Worm (Caenorhabditis elegans) whole organism, L4 larva: ENCODE measurements around the gene C44B11.1.

ENCODE experiments used
- D1046.2 ChIP-seq: fragments of 200-800 bp; sonication (Bioruptor generic); IDR thresholded peaks from 2 replicates; pipeline ENCODE4 v1.3.6; 2022; ENCODE audit warnings: missing genetic modification characterization, missing compliant biosample characterization
- F10B5.3 ChIP-seq: sonication (generic microtip); optimal IDR thresholded peaks from 2 replicates; lab custom pipeline; 2016; ENCODE audit warnings: mild to moderate bottlenecking, missing genetic modification characterization, missing compliant biosample characterization
- F37D6.2 ChIP-seq: sonication (generic microtip); optimal IDR thresholded peaks from 2 replicates; lab custom pipeline; 2016; ENCODE audit warnings: mild to moderate bottlenecking, missing genetic modification characterization, missing compliant biosample characterization
- T26A8.4 ChIP-seq: fragments of 200-800 bp; sonication (Bioruptor generic); IDR thresholded peaks from 2 replicates; pipeline ENCODE4 v1.3.6; 2022; ENCODE audit warnings: missing genetic modification characterization, missing compliant biosample characterization
- Y48G9A.11 ChIP-seq: fragments of 200-800 bp; sonication (Bioruptor generic); IDR thresholded peaks from 2 replicates; pipeline ENCODE4 v1.3.6; 2022; ENCODE audit warnings: missing genetic modification reagents, missing genetic modification characterization, missing compliant biosample characterization
- Y75B8A.6 ChIP-seq: fragments of 200-800 bp; sonication (Bioruptor generic); IDR thresholded peaks from 2 replicates; pipeline ENCODE4 v1.3.6; 2022; ENCODE audit warnings: missing genetic modification reagents, missing genetic modification characterization, missing compliant biosample characterization
- aly-2 ChIP-seq: sonication (generic microtip); optimal IDR thresholded peaks from 2 replicates; lab custom pipeline; 2018; ENCODE audit warnings: missing biosample characterization, missing genetic modification characterization
- ceh-28 ChIP-seq: fragments of 150-350 bp; optimal IDR thresholded peaks from 2 replicates; lab custom pipeline; 2014; ENCODE audit warnings: missing biosample characterization, missing genetic modification reagents, missing genetic modification characterization
- ceh-32 ChIP-seq: sonication (generic microtip); optimal IDR thresholded peaks from 2 replicates; lab custom pipeline; 2016; ENCODE audit warnings: mild to moderate bottlenecking, missing genetic modification characterization, missing compliant biosample characterization; ENCODE audit not compliant: poor library complexity
- dmd-6 ChIP-seq: fragments of 200-800 bp; sonication (Bioruptor generic); IDR thresholded peaks from 2 replicates; pipeline ENCODE4 v1.3.6; 2022; ENCODE audit warnings: missing genetic modification reagents, missing genetic modification characterization, missing compliant biosample characterization
- dmd-8 ChIP-seq: fragments of 200-800 bp; sonication (Bioruptor generic); IDR thresholded peaks from 2 replicates; pipeline ENCODE4 v1.3.6; 2022; ENCODE audit warnings: missing genetic modification characterization, missing compliant biosample characterization
- dpl-1 ChIP-seq: fragments of 150-350 bp; optimal IDR thresholded peaks from 2 replicates; lab custom pipeline; 2014; ENCODE audit warnings: missing biosample characterization, missing genetic modification reagents, missing genetic modification characterization
- egl-43 ChIP-seq: fragments of 200-800 bp; sonication (Bioruptor generic); IDR thresholded peaks from 2 replicates; pipeline ENCODE4 v1.3.6; 2022; ENCODE audit warnings: missing genetic modification reagents, missing genetic modification characterization, missing compliant biosample characterization
- fos-1 ChIP-seq: fragments of 150-350 bp; optimal IDR thresholded peaks from 2 replicates; lab custom pipeline; 2014; ENCODE audit warnings: missing biosample characterization, missing genetic modification characterization
- hif-1 ChIP-seq, 2 experiments: sonication (generic microtip); optimal IDR thresholded peaks; 2 replicates each; lab custom pipeline; 2016 to 2017; ENCODE audit warnings: missing compliant biosample characterization in 2 of 2, missing genetic modification characterization in 2 of 2, missing genetic modification reagents in 2 of 2, missing genotype in 2 of 2, mild to moderate bottlenecking in 1 of 2
- hlh-11 ChIP-seq: fragments of 200-800 bp; sonication (Bioruptor generic); optimal IDR thresholded peaks from 2 replicates; lab custom pipeline; 2018; ENCODE audit warnings: mild to moderate bottlenecking, missing genetic modification characterization, missing compliant biosample characterization
- hmg-1.1 ChIP-seq: fragments of 200-800 bp; sonication (Bioruptor generic); IDR thresholded peaks from 2 replicates; pipeline ENCODE4 v1.3.6; 2022; ENCODE audit warnings: missing genetic modification reagents, missing genetic modification characterization, missing compliant biosample characterization
- jun-1 ChIP-seq: fragments of 150-350 bp; optimal IDR thresholded peaks from 2 replicates; lab custom pipeline; 2014; ENCODE audit warnings: missing biosample characterization, missing genetic modification reagents, missing genetic modification characterization
- lin-13 ChIP-seq: fragments of 150-350 bp; optimal IDR thresholded peaks from 2 replicates; lab custom pipeline; 2014; ENCODE audit warnings: missing biosample characterization, missing genetic modification reagents, missing genetic modification characterization
- lin-15B ChIP-seq: fragments of 150-350 bp; sonication (generic microtip); optimal IDR thresholded peaks from 3 replicates; lab custom pipeline; 2014; ENCODE audit warnings: missing biosample characterization, missing genetic modification characterization
- lin-38 ChIP-seq: fragments of 200-800 bp; sonication (Bioruptor generic); IDR thresholded peaks from 2 replicates; pipeline ENCODE4 v1.3.6; 2022; ENCODE audit warnings: missing genetic modification reagents, missing genetic modification characterization, missing compliant biosample characterization
- lir-3 ChIP-seq: sonication (generic microtip); optimal IDR thresholded peaks from 2 replicates; lab custom pipeline; 2016; ENCODE audit warnings: mild to moderate bottlenecking, missing genetic modification characterization, missing compliant biosample characterization
- madf-9 ChIP-seq: fragments of 200-800 bp; sonication (Bioruptor generic); conservative IDR thresholded peaks from 2 replicates; pipeline ENCODE4 v1.3.6; 2022; ENCODE audit warnings: missing genetic modification reagents, missing genetic modification characterization, missing compliant biosample characterization
- mes-2 ChIP-seq: sonication (generic microtip); optimal IDR thresholded peaks from 2 replicates; lab custom pipeline; 2016; ENCODE audit warnings: missing genotype, mild to moderate bottlenecking, missing genetic modification characterization, missing compliant biosample characterization; ENCODE audit not compliant: poor library complexity, severe bottlenecking
- mxl-2 ChIP-seq: fragments of 200-800 bp; sonication (Bioruptor generic); conservative IDR thresholded peaks from 2 replicates; pipeline ENCODE4 v1.3.6; 2022; ENCODE audit warnings: missing genetic modification reagents, missing genetic modification characterization, missing compliant biosample characterization
- mxl-3 ChIP-seq: fragments of 200-800 bp; sonication (Bioruptor generic); optimal IDR thresholded peaks from 2 replicates; lab custom pipeline; 2018; ENCODE audit warnings: mild to moderate bottlenecking, missing genetic modification characterization, missing compliant biosample characterization
- nhr-10 ChIP-seq: fragments of 150-350 bp; optimal IDR thresholded peaks from 2 replicates; lab custom pipeline; 2014; ENCODE audit warnings: missing biosample characterization, missing genetic modification characterization
- nhr-28 ChIP-seq: fragments of 150-350 bp; optimal IDR thresholded peaks from 2 replicates; lab custom pipeline; 2014; ENCODE audit warnings: missing biosample characterization, missing genetic modification characterization
- nhr-42 ChIP-seq: fragments of 200-800 bp; sonication (Bioruptor generic); IDR thresholded peaks from 2 replicates; pipeline ENCODE4 v1.3.6; 2022; ENCODE audit warnings: missing genetic modification characterization, missing compliant biosample characterization
- nhr-6 ChIP-seq: fragments of 150-350 bp; optimal IDR thresholded peaks from 2 replicates; lab custom pipeline; 2014; ENCODE audit warnings: missing biosample characterization, missing genetic modification characterization
- pha-4 ChIP-seq, 2 experiments: fragments of 150-350 bp in 1 of 2; fragments of 200-800 bp in 1 of 2; sonication (Bioruptor generic) in 1 of 2; IDR thresholded peaks in 1 of 2; optimal IDR thresholded peaks in 1 of 2; 2 replicates each; pipeline versions ENCODE4 v1.3.6 to Lab custom; 2014 to 2022; ENCODE audit warnings: missing genetic modification characterization in 2 of 2, missing genetic modification reagents in 2 of 2, missing biosample characterization in 1 of 2, missing compliant biosample characterization in 1 of 2
- php-3 ChIP-seq: fragments of 200-800 bp; sonication (Bioruptor generic); IDR thresholded peaks from 2 replicates; pipeline ENCODE4 v1.3.6; 2022; ENCODE audit warnings: missing genetic modification reagents, missing genetic modification characterization, missing compliant biosample characterization
- rbr-2 ChIP-seq: sonication (generic microtip); optimal IDR thresholded peaks from 2 replicates; lab custom pipeline; 2016; ENCODE audit warnings: missing genotype, missing genetic modification characterization, missing compliant biosample characterization
- sdz-12 ChIP-seq: fragments of 200-800 bp; sonication (Bioruptor generic); optimal IDR thresholded peaks from 2 replicates; lab custom pipeline; 2018; ENCODE audit warnings: mild to moderate bottlenecking, missing genetic modification characterization, missing compliant biosample characterization
- set-16 ChIP-seq: fragments of 200-800 bp; sonication (Bioruptor generic); IDR thresholded peaks from 2 replicates; pipeline ENCODE4 v1.3.6; 2022; ENCODE audit warnings: missing genetic modification reagents, missing genetic modification characterization, missing compliant biosample characterization
- skn-1 ChIP-seq: fragments of 150-350 bp; optimal IDR thresholded peaks from 2 replicates; lab custom pipeline; 2014; ENCODE audit warnings: missing biosample characterization, missing genetic modification characterization
- snpc-1.2 ChIP-seq: fragments of 200-800 bp; sonication (Bioruptor generic); IDR thresholded peaks from 2 replicates; pipeline ENCODE4 v1.3.6; 2022; ENCODE audit warnings: missing genetic modification reagents, missing genetic modification characterization, missing compliant biosample characterization
- tag-97 ChIP-seq: fragments of 200-800 bp; sonication (Bioruptor generic); IDR thresholded peaks from 2 replicates; pipeline ENCODE4 v1.3.6; 2022; ENCODE audit warnings: missing genetic modification characterization, missing compliant biosample characterization
- tra-1 ChIP-seq: fragments of 200-800 bp; sonication (Bioruptor generic); IDR thresholded peaks from 2 replicates; pipeline ENCODE4 v1.3.6; 2022; ENCODE audit warnings: missing genetic modification reagents, missing genetic modification characterization, missing compliant biosample characterization
- unc-39 ChIP-seq: sonication (generic microtip); optimal IDR thresholded peaks from 2 replicates; lab custom pipeline; 2017; ENCODE audit warnings: missing biosample characterization, missing genetic modification characterization

Gene C44B11.1

DNA sequence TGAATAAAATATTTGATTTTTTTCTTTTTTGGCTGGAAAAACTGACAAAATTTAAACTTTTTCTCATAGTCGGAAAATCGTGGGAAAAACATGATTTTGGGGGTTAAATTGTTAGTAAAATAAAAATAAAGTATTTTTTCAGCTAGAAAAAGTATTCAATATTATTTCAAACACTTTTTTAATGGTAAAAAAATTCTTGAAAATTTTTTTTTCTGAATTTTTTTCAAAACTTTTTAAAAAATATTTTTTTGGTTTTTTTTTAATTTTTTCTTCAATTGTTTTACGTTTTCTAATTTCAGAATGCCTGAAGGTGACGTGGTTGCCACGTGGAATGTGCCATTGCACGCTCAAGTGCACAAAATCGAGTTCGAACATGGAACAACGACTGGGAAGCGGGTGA lies at the start of gene C44B11.1:
Gene C44B11.1 (plus strand): TSS at position 301 of the 400 bp plus-strand sequence.
- TF ChIP-seq dpl-1 (GFP tag; lab: Kevin White, UChicago) (no peak), aly-2 (tag; lab: Kevin White, UChicago) (no peak), php-3 (no peak), Y48G9A.11 (no peak), lir-3 (no peak), mxl-2 (GFP tag; lab: Robert Waterston, UW) (no peak), jun-1 (tag; lab: Kevin White, UChicago) (no peak), set-16 (GFP tag; lab: Robert Waterston, UW) (no peak), nhr-10 (tag; lab: Kevin White, UChicago) (no peak), hlh-11 (no peak)

DNA sequence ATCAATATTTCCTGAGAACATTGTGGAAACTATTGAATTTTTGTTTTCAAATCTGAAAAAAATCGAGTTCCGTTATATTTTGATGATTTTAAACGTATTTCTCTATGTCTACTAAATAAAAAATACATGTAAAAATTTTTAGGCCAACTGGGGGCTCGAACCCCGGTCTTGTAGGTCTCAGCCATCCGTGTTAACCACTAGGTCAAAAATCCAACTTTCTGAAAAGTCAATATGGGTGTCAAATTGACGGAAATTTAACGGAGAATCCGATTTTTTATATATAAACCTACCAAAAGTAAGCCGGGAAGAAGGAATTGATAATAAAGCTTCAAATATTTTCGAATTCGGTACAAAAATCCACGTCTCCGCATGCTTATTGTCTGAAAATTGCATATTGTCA lies 48.8 kb upstream of the C44B11.1 start:
- TF ChIP-seq nhr-6 (tag; lab: Kevin White, UChicago), result no peak
- no peak for TF ChIP-seq lin-15B (tag; lab: Kevin White, UChicago)
- no peak for TF ChIP-seq nhr-28 (tag; lab: Kevin White, UChicago)
- no peak for TF ChIP-seq dmd-8
- no peak for TF ChIP-seq mes-2 (tag; lab: Kevin White, UChicago)
- TF ChIP-seq rbr-2 (tag; lab: Kevin White, UChicago), result no peak
- no peak for TF ChIP-seq Y75B8A.6
- no peak for TF ChIP-seq mxl-3 (GFP tag; lab: Kevin White, UChicago)
- TF ChIP-seq sdz-12 (GFP tag; lab: Kevin White, UChicago), result no peak
- no peak for TF ChIP-seq tag-97
- no peak for TF ChIP-seq egl-43 (GFP tag; lab: Robert Waterston, UW)
- TF ChIP-seq snpc-1.2, result no peak
- TF ChIP-seq madf-9 (GFP tag; lab: Robert Waterston, UW), result no peak
- no peak for TF ChIP-seq ceh-32 (tag; lab: Kevin White, UChicago)
- no peak for TF ChIP-seq hif-1 (tag; optimal IDR thresholded peaks at IDR 0.05; lab: Kevin White, UChicago)

DNA sequence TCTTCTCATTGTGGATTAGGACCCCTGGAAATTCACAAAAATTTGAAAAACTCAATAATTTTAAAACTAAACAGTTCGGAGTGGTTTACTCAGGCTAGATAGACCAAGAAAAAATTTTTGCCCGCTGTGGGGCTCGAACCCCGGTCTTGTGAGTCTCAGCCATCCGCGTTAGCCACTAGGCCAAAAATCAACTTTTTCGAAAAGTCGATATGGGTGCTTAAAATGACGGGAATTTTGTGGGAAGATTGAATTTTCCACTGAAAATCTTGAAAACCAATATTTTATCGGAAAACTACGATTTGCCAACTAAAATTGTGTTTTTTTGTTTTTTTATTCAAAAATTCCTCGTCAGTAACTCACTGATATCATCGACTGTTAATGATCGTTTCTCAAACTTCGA lies 47.5 kb upstream of the C44B11.1 start:
- TF ChIP-seq unc-39 (tag; lab: Kevin White, UChicago) (no peak), pha-4 (GFP tag; IDR thresholded peaks at IDR 0.05; lab: Robert Waterston, UW) (peak; percentile 24; the same call in 1 of the 2 replicates), pha-4 (tag; optimal IDR thresholded peaks at IDR 0.05; lab: Kevin White, UChicago) (no peak), Y48G9A.11 (0 out of 2 replicates have a peak, but pooled peaks have one; percentile 44), ceh-28 (tag; lab: Kevin White, UChicago) (no peak), F10B5.3 (no peak), tag-97 (no peak), egl-43 (GFP tag; lab: Robert Waterston, UW) (peak; percentile 37; the same call in 1 of the 2 replicates), F37D6.2 (no peak), tra-1 (no peak), fos-1 (tag; lab: Kevin White, UChicago) (no peak), nhr-42 (GFP tag; lab: Robert Waterston, UW) (no peak), D1046.2 (GFP tag; lab: Robert Waterston, UW) (no peak), skn-1 (tag; lab: Kevin White, UChicago) (no peak), lin-13 (GFP tag; lab: Kevin White, UChicago) (no peak), dmd-8 (0 out of 2 replicates have a peak, but pooled peaks have one; percentile 23), dmd-6 (GFP tag; lab: Robert Waterston, UW) (no peak), hmg-1.1 (GFP tag; lab: Robert Waterston, UW) (no peak), lin-38 (GFP tag; lab: Robert Waterston, UW) (peak; percentile 47; the same call in 1 of the 2 replicates), T26A8.4 (GFP tag; lab: Robert Waterston, UW) (no peak)
- TF ChIP-seq, all 104 proteins: peak for 5
